Fruit fly (Drosophila melanogaster): ENCODE data around the gene CG6230.

DNA sequence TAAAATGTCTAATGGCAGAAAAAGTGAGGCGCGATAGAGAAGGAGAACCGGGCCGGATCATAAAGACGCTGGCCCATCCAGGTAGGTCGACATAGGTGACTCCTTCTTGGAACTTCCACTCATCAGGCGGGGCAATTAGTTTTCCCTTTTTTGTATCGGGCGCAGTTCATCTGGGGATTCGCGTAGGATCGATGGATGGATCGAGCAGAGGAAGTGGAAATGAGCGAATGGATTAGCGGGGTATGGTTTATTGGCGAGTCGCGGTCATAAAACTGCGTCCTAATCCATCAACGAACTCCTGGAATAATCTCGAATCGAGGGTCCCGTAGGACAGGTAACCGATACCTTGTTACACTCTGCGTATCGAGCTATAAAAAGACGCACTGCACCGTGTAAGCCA, 45.0 kb downstream of the CG6230 start, which contains the start of gene CG43725:
- TF ChIP-seq Blimp-1 (GFP tag; optimal IDR thresholded peaks at IDR 0.05): no peak
- TF ChIP-seq OdsH (GFP tag; optimal IDR thresholded peaks at IDR 0.05): no peak
- TF ChIP-seq CG6808 (GFP tag; optimal IDR thresholded peaks at IDR 0.05): no peak
- no peak for TF ChIP-seq acj6 (GFP tag; optimal IDR thresholded peaks at IDR 0.05)
- TF ChIP-seq Hr38 (GFP tag; optimal IDR thresholded peaks at IDR 0.05): no peak
- no peak for TF ChIP-seq eg (GFP tag; IDR thresholded peaks at IDR 0.05)
- TF ChIP-seq Smox (GFP tag; optimal IDR thresholded peaks at IDR 0.05): no peak
- TF ChIP-seq pdm3 (GFP tag; optimal IDR thresholded peaks at IDR 0.05): no peak
- TF ChIP-seq CG10669 (GFP tag; optimal IDR thresholded peaks at IDR 0.05): no peak

Measured in whole organism, prepupa.